Fruit fly (Drosophila melanogaster): ENCODE data around the gene PH4alphaEFB.

DNA sequence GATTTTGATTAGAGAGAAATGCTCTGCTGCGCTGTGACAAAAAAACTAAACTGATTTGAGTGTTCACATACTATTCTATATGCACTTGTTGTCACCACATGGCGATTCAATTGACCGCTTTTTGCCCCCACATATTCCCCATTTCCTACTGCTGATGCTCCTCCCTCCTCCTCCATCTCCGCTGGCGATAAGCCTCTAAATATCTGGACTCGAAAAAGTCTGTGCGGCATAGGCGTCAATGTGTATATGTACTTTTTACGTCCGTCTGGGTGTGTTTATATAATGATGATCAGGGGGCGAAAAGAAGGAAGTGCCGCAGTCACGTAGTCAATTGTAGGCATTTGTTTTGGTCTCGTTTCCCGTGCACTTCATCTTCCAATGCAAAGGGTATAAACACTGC, 665 bp downstream of the PH4alphaEFB start:
- no peak for TF ChIP-seq pdm3 (GFP tag; optimal IDR thresholded peaks at IDR 0.05)
- peak; percentile 83 for TF ChIP-seq svp (GFP tag)
- TF ChIP-seq dsx (GFP tag; optimal IDR thresholded peaks at IDR 0.05; ENCODE audit: poor library complexity, severe bottlenecking): no peak
- TF ChIP-seq CG8319 (GFP tag; optimal IDR thresholded peaks at IDR 0.05): no peak
- no peak for TF ChIP-seq Sox15 (GFP tag; optimal IDR thresholded peaks at IDR 0.05)
- no peak for TF ChIP-seq CG3919 (GFP tag; optimal IDR thresholded peaks at IDR 0.05)
- TF ChIP-seq Eip93F (GFP tag; optimal IDR thresholded peaks at IDR 0.05): no peak

Measured in whole organism, prepupa.